Worm (Caenorhabditis elegans) whole organism, L4/young adult: ENCODE data around the gene T05H10.1.

ENCODE experiments used
- W03F9.2 ChIP-seq: fragments of 150-350 bp; optimal IDR thresholded peaks from 2 replicates; lab custom pipeline; 2014; ENCODE audit warnings: missing biosample characterization, missing genetic modification characterization
- dao-5 ChIP-seq: sonication (generic microtip); optimal IDR thresholded peaks from 2 replicates; lab custom pipeline; 2016; ENCODE audit warnings: missing genotype, missing genetic modification characterization, moderate library complexity, missing compliant biosample characterization
- him-1 ChIP-seq: sonication (generic microtip); optimal IDR thresholded peaks from 2 replicates; lab custom pipeline; 2016; ENCODE audit warnings: missing genotype, missing genetic modification reagents, missing genetic modification characterization, missing compliant biosample characterization

Gene T05H10.1

DNA sequence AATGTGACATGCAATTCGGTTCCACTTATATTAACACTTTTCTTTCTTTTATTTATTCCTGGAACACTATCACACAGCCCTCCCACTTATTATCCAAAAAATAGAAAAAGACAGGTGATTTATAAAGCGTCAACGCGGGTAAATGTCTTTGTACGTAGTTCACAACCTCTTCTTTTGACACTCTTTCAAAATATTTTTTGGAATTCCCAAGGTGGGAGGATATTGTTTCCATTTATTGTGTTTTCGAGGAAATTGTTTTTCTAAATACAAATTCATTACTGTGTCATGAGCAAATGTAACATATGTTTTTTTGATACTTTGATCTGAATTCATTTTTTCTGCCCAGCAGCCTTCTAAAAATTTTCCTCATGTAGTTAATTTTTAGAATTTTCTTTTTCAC, 15.5 kb downstream of the T05H10.1 start:
- TF ChIP-seq W03F9.2 (no peak), dao-5 (no peak), him-1 (tag; lab: Kevin White, UChicago) (no peak)

ce11 chrII:8058769-8059168, 16.4 kb downstream of the T05H10.1 start, which contains the start of gene T05H10.8:
Gene T05H10.8, plus strand, starts transcription at chrII:8059069.
- TF ChIP-seq W03F9.2 (no peak), dao-5 (no peak), him-1 (tag; lab: Kevin White, UChicago) (no peak)

DNA sequence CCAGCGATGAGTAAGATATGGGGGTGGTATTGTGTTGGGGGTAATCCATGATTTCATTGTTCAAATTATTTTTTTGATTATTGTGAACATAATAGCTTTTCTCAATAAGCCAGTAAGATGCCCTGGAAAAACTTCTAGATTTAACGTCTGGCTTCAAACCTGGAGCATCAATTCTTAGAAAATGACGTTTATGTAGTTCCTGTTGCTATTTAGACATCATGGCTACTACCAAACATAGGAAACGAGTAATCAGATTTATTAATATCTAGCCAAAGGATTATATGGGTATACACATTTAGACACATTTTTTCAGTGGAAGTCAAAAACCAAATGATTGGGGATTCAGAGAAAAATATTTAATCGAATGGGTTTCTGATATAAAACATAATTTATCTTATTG, 17.1 kb downstream of the T05H10.1 start:
- no peak for TF ChIP-seq dao-5
- TF ChIP-seq W03F9.2, result no peak
- TF ChIP-seq him-1 (tag; lab: Kevin White, UChicago), result no peak

ce11 chrII:8062334-8062791, 20.0 kb downstream of the T05H10.1 start, which contains the start of gene ufd-2:
Gene ufd-2, plus strand, starts transcription at chrII:8062741.
- TF ChIP-seq W03F9.2, result peak; percentile 66
- TF ChIP-seq dao-5, result no peak
- TF ChIP-seq him-1 (tag; lab: Kevin White, UChicago), result no peak

- no peak for TF ChIP-seq him-1 (tag; lab: Kevin White, UChicago)
- no peak for TF ChIP-seq dao-5
- TF ChIP-seq W03F9.2, result no peak
These were observed 23.6 kb downstream of the T05H10.1 start, which contains the start of gene pdha-1 for ce11 chrII:8065985-8066384. Gene pdha-1, plus strand, starts transcription at chrII:8066285.

ce11 chrII:8071012-8071625, 28.7 kb downstream of the T05H10.1 start:
- no peak for TF ChIP-seq dao-5
- TF ChIP-seq W03F9.2, result no peak
- TF ChIP-seq him-1 (tag; lab: Kevin White, UChicago), result no peak

ce11 chrII:8071801-8072544, 29.6 kb downstream of the T05H10.1 start:
- TF ChIP-seq dao-5 (no peak), him-1 (tag; lab: Kevin White, UChicago) (peak; percentile 31), W03F9.2 (no peak)

DNA sequence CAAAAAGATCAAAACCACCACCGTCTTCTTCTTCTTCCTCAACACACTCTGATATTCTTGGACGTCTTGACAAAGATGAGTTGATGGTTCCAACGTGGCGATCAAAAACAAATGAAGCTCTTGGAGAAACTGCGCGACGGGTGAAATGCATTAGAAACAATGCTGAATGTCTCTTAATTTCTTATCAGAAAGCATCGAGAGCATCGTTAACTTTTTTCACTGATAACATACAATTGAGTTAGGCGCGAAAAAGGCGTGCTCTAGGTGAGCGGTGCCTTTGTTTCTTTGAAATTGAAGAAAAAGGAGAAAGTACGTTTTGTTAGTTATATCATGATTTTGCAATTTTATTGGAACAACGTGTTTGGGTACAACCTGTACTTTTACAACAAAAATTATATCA, 30.8 kb downstream of the T05H10.1 start, which contains the start of gene gpcp-2:
Gene gpcp-2, minus strand, starts transcription at position 153 of the 400 bp plus-strand sequence.
- TF ChIP-seq W03F9.2 (no peak), dao-5 (no peak), him-1 (tag; lab: Kevin White, UChicago) (no peak)

ce11 chrII:8074058-8074457, 31.7 kb downstream of the T05H10.1 start:
- TF ChIP-seq W03F9.2 (no peak), him-1 (tag; lab: Kevin White, UChicago) (no peak), dao-5 (no peak)

DNA sequence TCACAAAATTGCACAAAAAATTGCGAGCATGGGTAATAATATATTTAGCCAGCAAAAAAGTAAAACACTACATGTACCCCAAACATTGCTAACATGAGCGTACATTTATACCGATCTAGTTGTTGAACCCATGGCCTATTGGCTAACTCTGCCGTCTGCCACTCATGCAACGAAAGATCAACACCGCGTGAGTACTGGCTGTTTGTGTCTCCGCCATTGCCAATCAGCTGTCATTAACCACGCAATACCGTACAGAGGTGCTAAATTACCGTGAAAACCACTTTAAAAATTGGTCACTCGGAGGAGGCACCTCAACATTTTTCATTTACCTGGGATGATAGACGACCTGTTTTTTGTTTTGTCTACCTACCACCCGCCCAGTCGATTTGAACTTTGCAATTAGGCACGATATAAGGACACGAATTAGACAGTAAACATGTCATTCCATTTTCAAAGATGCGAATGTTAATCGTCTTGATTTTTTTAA, 33.0 kb downstream of the T05H10.1 start, which contains the start of gene K02C4.2:
Gene K02C4.2, plus strand, starts transcription at position 437 of the 487 bp plus-strand sequence.
- TF ChIP-seq dao-5 (peak; percentile 83), him-1 (tag; lab: Kevin White, UChicago) (peak; percentile 13), W03F9.2 (peak; percentile 46)

ce11 chrII:8078041-8078440, 35.7 kb downstream of the T05H10.1 start, which contains the start of gene K02C4.5:
Gene K02C4.5, plus strand, starts transcription at chrII:8078435.
- TF ChIP-seq dao-5 (no peak), W03F9.2 (no peak), him-1 (tag; lab: Kevin White, UChicago) (no peak)

DNA sequence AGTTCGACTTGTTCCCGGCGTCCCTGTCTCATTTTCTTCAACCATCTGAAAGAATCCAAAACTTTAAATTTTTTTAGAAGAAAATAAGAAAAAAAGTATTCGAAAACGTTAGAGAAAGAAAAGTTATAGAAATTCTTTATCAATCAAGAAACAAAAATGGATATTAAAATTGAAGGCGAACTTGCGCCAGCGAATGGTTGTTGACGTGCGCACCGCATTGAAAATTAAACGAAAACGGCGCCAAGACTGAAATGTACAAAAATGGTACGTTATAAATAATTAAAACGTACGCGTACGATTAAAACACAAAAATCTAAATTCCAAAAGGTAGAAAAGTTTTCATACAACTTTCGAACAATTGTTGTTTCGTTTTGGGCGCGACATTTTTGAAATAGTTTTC, 44.4 kb downstream of the T05H10.1 start, which contains the start of gene K02C4.3:
Gene K02C4.3, minus strand, starts transcription at position 51 of the 400 bp plus-strand sequence.
- TF ChIP-seq W03F9.2 (peak; percentile 72), dao-5 (no peak)

ce11 chrII:8091528-8091927, 49.1 kb downstream of the T05H10.1 start:
- TF ChIP-seq him-1 (tag; lab: Kevin White, UChicago), result no peak
- peak; percentile 41 for TF ChIP-seq W03F9.2

DNA sequence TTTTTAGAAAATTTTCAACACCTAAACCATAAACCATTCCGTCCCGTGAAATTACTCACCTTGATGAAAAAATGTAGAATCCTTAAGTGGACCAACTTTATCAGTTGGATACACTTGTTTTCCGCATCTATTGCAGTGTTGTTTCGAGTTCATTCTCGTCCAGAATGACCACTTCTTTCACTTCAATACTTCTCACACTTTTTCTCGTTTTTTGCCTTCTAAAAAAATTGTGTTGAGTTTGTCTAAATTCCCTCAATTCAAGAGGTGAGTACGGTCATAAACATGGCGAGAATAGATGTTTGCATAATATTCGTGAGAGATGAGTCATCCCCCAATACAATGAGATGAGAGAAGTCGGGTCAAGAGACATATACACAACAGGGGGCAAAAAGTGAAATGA, 50.1 kb downstream of the T05H10.1 start, which contains the start of gene ltd-1:
Gene ltd-1, minus strand, starts transcription at position 218 of the 400 bp plus-strand sequence.
- TF ChIP-seq dao-5, result no peak
- no peak for TF ChIP-seq W03F9.2
- TF ChIP-seq him-1 (tag; lab: Kevin White, UChicago), result no peak

ce11 chrII:8093283-8093682, 50.9 kb downstream of the T05H10.1 start:
- TF ChIP-seq W03F9.2, result no peak
- no peak for TF ChIP-seq dao-5
- TF ChIP-seq him-1 (tag; lab: Kevin White, UChicago), result no peak
